Fruit fly (Drosophila melanogaster) whole organism, pupa: Measurements from ENCODE around the gene SdhBL.
A peak's percentile ranks its signal among the peaks of the same experiment; 100 is the strongest.

Experiments used
- CG10348 ChIP-seq: fragments of 200-800 bp; sonication (Bioruptor generic); IDR thresholded peaks from 2 replicates; pipeline ENCODE4 v1.3.6; 2022; ENCODE audit warnings: missing biosample characterization, missing genetic modification characterization
- CG12605 ChIP-seq: fragments of 200-800 bp; sonication (Bioruptor generic); IDR thresholded peaks from 2 replicates; pipeline ENCODE4 v1.3.6; 2022; ENCODE audit warnings: missing biosample characterization, missing genetic modification characterization
- CG13204 ChIP-seq: fragments of 200-800 bp; sonication (Bioruptor generic); optimal IDR thresholded peaks from 2 replicates; lab custom pipeline; 2018; ENCODE audit warnings: missing biosample characterization, mild to moderate bottlenecking, missing genetic modification characterization, moderate library complexity
- CG14655 ChIP-seq: fragments of 200-800 bp; sonication (Bioruptor generic); optimal IDR thresholded peaks from 3 replicates; lab custom pipeline; 2017; ENCODE audit warnings: mild to moderate bottlenecking, missing biosample characterization, missing genetic modification reagents, missing genetic modification characterization
- CG15710 ChIP-seq: fragments of 200-800 bp; sonication (Bioruptor generic); optimal IDR thresholded peaks from 2 replicates; lab custom pipeline; 2018; ENCODE audit warnings: missing biosample characterization, mild to moderate bottlenecking, missing genetic modification characterization, moderate library complexity
- CG17806 ChIP-seq: fragments of 200-800 bp; sonication (Bioruptor generic); optimal IDR thresholded peaks from 2 replicates; lab custom pipeline; 2018; ENCODE audit warnings: missing biosample characterization, mild to moderate bottlenecking, missing genetic modification characterization, moderate library complexity
- CG32121 ChIP-seq: fragments of 200-800 bp; sonication (Bioruptor generic); IDR thresholded peaks from 2 replicates; pipeline ENCODE4 v1.3.6; 2022; ENCODE audit warnings: missing biosample characterization, missing genetic modification characterization
- CG34367 ChIP-seq: fragments of 200-800 bp; sonication (Bioruptor generic); optimal IDR thresholded peaks from 2 replicates; lab custom pipeline; 2018; ENCODE audit warnings: missing biosample characterization, mild to moderate bottlenecking, missing genetic modification characterization
- CG4496 ChIP-seq: fragments of 200-800 bp; sonication (Bioruptor generic); IDR thresholded peaks from 3 replicates; pipeline ENCODE4 v1.3.6; 2022; ENCODE audit warnings: missing biosample characterization, missing genetic modification characterization
- CG8159 ChIP-seq: fragments of 200-800 bp; sonication (Bioruptor generic); optimal IDR thresholded peaks from 3 replicates; lab custom pipeline; 2018; ENCODE audit warnings: missing biosample characterization, mild to moderate bottlenecking, missing genetic modification characterization, moderate library complexity
- CG8301 ChIP-seq: fragments of 200-800 bp; sonication (Bioruptor generic); optimal IDR thresholded peaks from 2 replicates; lab custom pipeline; 2018; ENCODE audit warnings: missing biosample characterization, mild to moderate bottlenecking, missing genetic modification characterization
- CG9948 ChIP-seq: fragments of 200-800 bp; sonication (Bioruptor generic); optimal IDR thresholded peaks from 2 replicates; lab custom pipeline; 2018; ENCODE audit warnings: missing biosample characterization, mild to moderate bottlenecking, missing genetic modification characterization, moderate library complexity
- D1 ChIP-seq: fragments of 200-800 bp; sonication (Bioruptor generic); optimal IDR thresholded peaks from 2 replicates; lab custom pipeline; 2018; ENCODE audit warnings: missing biosample characterization, mild to moderate bottlenecking, missing genetic modification characterization, moderate library complexity
- EcR ChIP-seq: fragments of 200-800 bp; sonication (Bioruptor generic); optimal IDR thresholded peaks from 3 replicates; lab custom pipeline; 2019; ENCODE audit warnings: missing biosample characterization, missing genetic modification characterization, mild to moderate bottlenecking, moderate library complexity, missing genetic modification reagents
- Ets98B ChIP-seq: fragments of 200-800 bp; sonication (Bioruptor generic); IDR thresholded peaks from 2 replicates; pipeline ENCODE4 v1.3.6; 2022; ENCODE audit warnings: missing biosample characterization, missing genetic modification characterization
- Pif1A ChIP-seq: fragments of 200-800 bp; sonication (Bioruptor generic); optimal IDR thresholded peaks from 3 replicates; lab custom pipeline; 2016; ENCODE audit warnings: missing biosample characterization, missing genetic modification characterization
- Pif1B ChIP-seq: fragments of 200-800 bp; sonication (Bioruptor generic); optimal IDR thresholded peaks from 3 replicates; lab custom pipeline; 2016; ENCODE audit warnings: missing biosample characterization, missing genetic modification characterization
- Snoo ChIP-seq: fragments of 200-800 bp; sonication (Bioruptor generic); optimal IDR thresholded peaks from 3 replicates; lab custom pipeline; 2017; ENCODE audit warnings: missing biosample characterization, mild to moderate bottlenecking, missing genetic modification characterization, inconsistent platforms
- fd96Ca ChIP-seq: fragments of 200-800 bp; sonication (Bioruptor generic); IDR thresholded peaks from 3 replicates; pipeline ENCODE4 v1.3.6; 2022; ENCODE audit warnings: missing biosample characterization, missing genetic modification characterization
- gl ChIP-seq: fragments of 200-800 bp; sonication (Bioruptor generic); optimal IDR thresholded peaks from 2 replicates; lab custom pipeline; 2018; ENCODE audit warnings: missing biosample characterization, mild to moderate bottlenecking, missing genetic modification characterization
- rn ChIP-seq: fragments of 200-800 bp; sonication (Bioruptor generic); IDR thresholded peaks from 2 replicates; pipeline ENCODE4 v1.3.6; 2022; ENCODE audit warnings: missing biosample characterization, missing genetic modification characterization

SdhBL gene

dm6 chrX:18863748-18864482, 30.3 kb upstream of the SdhBL start, which contains the start of the genes CG7326 and Dora:
Gene CG7326 (minus strand): TSS chrX:18863776.
Gene Dora (plus strand): TSS chrX:18863950.
- TF ChIP-seq CG13204 (GFP tag; lab: Kevin White, UChicago): peak; percentile 20
- TF ChIP-seq EcR (GFP tag; lab: Kevin White, UChicago): peak; percentile 46
- TF ChIP-seq CG17806 (tag; lab: Kevin White, UChicago): no peak

dm6 chrX:18864483-18865358, 29.5 kb upstream of the SdhBL start:
- TF ChIP-seq CG4496 (GFP tag; lab: Robert Waterston, UW): no peak
- no peak for TF ChIP-seq rn (GFP tag; lab: Robert Waterston, UW)
- peak; percentile 93 for TF ChIP-seq CG13204 (GFP tag; lab: Kevin White, UChicago)
- TF ChIP-seq CG10348: no peak
- no peak for TF ChIP-seq Snoo (tag; lab: Kevin White, UChicago)

dm6 chrX:18866289-18866832, 27.9 kb upstream of the SdhBL start:
- TF ChIP-seq CG13204 (GFP tag; lab: Kevin White, UChicago) (peak; percentile 71), Pif1B (GFP tag; lab: Kevin White, UChicago) (no peak), EcR (GFP tag; lab: Kevin White, UChicago) (peak; percentile 50), CG12605 (GFP tag; lab: Robert Waterston, UW) (no peak), CG14655 (GFP tag; lab: Kevin White, UChicago) (no peak), Ets98B (GFP tag; lab: Robert Waterston, UW) (no peak), CG15710 (tag; lab: Kevin White, UChicago) (peak; percentile 14), gl (tag; lab: Kevin White, UChicago) (peak; percentile 48), CG17806 (tag; lab: Kevin White, UChicago) (peak; percentile 19), CG4496 (GFP tag; lab: Robert Waterston, UW) (no peak), CG10348 (no peak), CG34367 (tag; lab: Kevin White, UChicago) (peak; percentile 7), CG8159 (peak; percentile 10), D1 (tag; lab: Kevin White, UChicago) (no peak), fd96Ca (no peak), Pif1A (GFP tag; lab: Kevin White, UChicago) (no peak), Snoo (tag; lab: Kevin White, UChicago) (no peak), CG8301 (tag; lab: Kevin White, UChicago) (no peak), CG32121 (GFP tag; lab: Robert Waterston, UW) (no peak), CG9948 (tag; lab: Kevin White, UChicago) (no peak), rn (GFP tag; lab: Robert Waterston, UW) (no peak)

- TF ChIP-seq fd96Ca (no peak), EcR (GFP tag; lab: Kevin White, UChicago) (peak; percentile 80), CG32121 (GFP tag; lab: Robert Waterston, UW) (no peak), CG14655 (GFP tag; lab: Kevin White, UChicago) (no peak), D1 (tag; lab: Kevin White, UChicago) (no peak)
Observed at dm6 chrX:18868142-18868541, 26.1 kb upstream of the SdhBL start.

- TF ChIP-seq EcR (GFP tag; lab: Kevin White, UChicago): no peak
- TF ChIP-seq rn (GFP tag; lab: Robert Waterston, UW): peak; percentile 39; the same call in 1 of the 2 replicates
- peak; percentile 68 for TF ChIP-seq CG9948 (tag; lab: Kevin White, UChicago)
- peak; percentile 79 for TF ChIP-seq CG17806 (tag; lab: Kevin White, UChicago)
- peak; percentile 76 for TF ChIP-seq CG32121 (GFP tag; lab: Robert Waterston, UW)
- TF ChIP-seq gl (tag; lab: Kevin White, UChicago): peak; percentile 54
- peak; percentile 75 for TF ChIP-seq fd96Ca
- peak; percentile 74 for TF ChIP-seq CG12605 (GFP tag; lab: Robert Waterston, UW)
- no peak for TF ChIP-seq Pif1A (GFP tag; lab: Kevin White, UChicago)
- TF ChIP-seq D1 (tag; lab: Kevin White, UChicago): no peak
- no peak for TF ChIP-seq CG10348
- TF ChIP-seq Pif1B (GFP tag; lab: Kevin White, UChicago): peak; percentile 78
- TF ChIP-seq CG8301 (tag; lab: Kevin White, UChicago): peak; percentile 57
- peak; percentile 79; the same call in 2 of the 3 replicates for TF ChIP-seq CG4496 (GFP tag; lab: Robert Waterston, UW)
- peak; percentile 71 for TF ChIP-seq CG15710 (tag; lab: Kevin White, UChicago)
- TF ChIP-seq Ets98B (GFP tag; lab: Robert Waterston, UW): peak; percentile 74
- TF ChIP-seq CG8159: peak; percentile 81
- peak; percentile 35 for TF ChIP-seq CG13204 (GFP tag; lab: Kevin White, UChicago)
- TF ChIP-seq Snoo (tag; lab: Kevin White, UChicago): peak; percentile 65
- peak; percentile 59 for TF ChIP-seq CG34367 (tag; lab: Kevin White, UChicago)
Observed at dm6 chrX:18869489-18870132, 24.6 kb upstream of the SdhBL start.
